Fruit fly (Drosophila melanogaster) whole organism, embryonic: ENCODE measurements around the gene Awh.
A peak's percentile ranks its signal among the peaks of the same experiment; 100 is the strongest.

Source experiments
- CG10654 ChIP-seq: fragments of 200-800 bp; sonication (Bioruptor generic); optimal IDR thresholded peaks from 2 replicates; lab custom pipeline; 2016; ENCODE audit warnings: missing biosample characterization, missing genetic modification characterization
- CG11085 ChIP-seq: fragments of 200-800 bp; sonication (Bioruptor generic); IDR thresholded peaks from 2 replicates; pipeline ENCODE4 v1.3.6; 2022; ENCODE audit warnings: missing biosample characterization, missing genetic modification characterization
- CG12071 ChIP-seq: fragments of 200-800 bp; sonication (Bioruptor generic); optimal IDR thresholded peaks from 3 replicates; lab custom pipeline; 2018; ENCODE audit warnings: missing biosample characterization, mild to moderate bottlenecking, missing genetic modification characterization
- CG12236 ChIP-seq: fragments of 200-800 bp; sonication (Bioruptor generic); optimal IDR thresholded peaks from 2 replicates; lab custom pipeline; 2016; ENCODE audit warnings: missing biosample characterization, missing genetic modification characterization
- CG12942 ChIP-seq: fragments of 200-800 bp; sonication (Bioruptor generic); optimal IDR thresholded peaks from 3 replicates; lab custom pipeline; 2016; ENCODE audit warnings: missing biosample characterization, missing genetic modification characterization
- CG13123 ChIP-seq: fragments of 200-800 bp; sonication (Bioruptor generic); optimal IDR thresholded peaks from 2 replicates; lab custom pipeline; 2016; ENCODE audit warnings: missing biosample characterization, missing genetic modification characterization
- CG14710 ChIP-seq: fragments of 200-800 bp; sonication (Bioruptor generic); optimal IDR thresholded peaks from 3 replicates; lab custom pipeline; 2019; ENCODE audit warnings: missing biosample characterization, mild to moderate bottlenecking, missing genetic modification characterization, moderate library complexity
- CG14965 ChIP-seq: fragments of 200-800 bp; sonication (Bioruptor generic); optimal IDR thresholded peaks from 2 replicates; lab custom pipeline; 2016; ENCODE audit warnings: missing biosample characterization, missing genetic modification characterization, borderline replicate concordance
- CG15479 ChIP-seq: fragments of 200-800 bp; sonication (Bioruptor generic); optimal IDR thresholded peaks from 3 replicates; lab custom pipeline; 2019; ENCODE audit warnings: missing biosample characterization, mild to moderate bottlenecking, missing genetic modification characterization, moderate library complexity
- CG1792 ChIP-seq: fragments of 200-800 bp; sonication (Bioruptor generic); optimal IDR thresholded peaks from 2 replicates; lab custom pipeline; 2016; ENCODE audit warnings: missing biosample characterization, missing genetic modification characterization
- CG30431 ChIP-seq: fragments of 200-800 bp; sonication (Bioruptor generic); optimal IDR thresholded peaks from 2 replicates; lab custom pipeline; 2017; ENCODE audit warnings: missing biosample characterization, missing genetic modification characterization
- CG3163 ChIP-seq: fragments of 200-800 bp; sonication (Bioruptor generic); optimal IDR thresholded peaks from 3 replicates; lab custom pipeline; 2016; ENCODE audit warnings: missing biosample characterization, missing genetic modification characterization
- CG3281 ChIP-seq: fragments of 200-800 bp; sonication (Bioruptor generic); optimal IDR thresholded peaks from 3 replicates; lab custom pipeline; 2017; ENCODE audit warnings: missing biosample characterization, mild to moderate bottlenecking, missing genetic modification characterization
- CG33557 ChIP-seq: fragments of 200-800 bp; sonication (Bioruptor generic); optimal IDR thresholded peaks from 2 replicates; lab custom pipeline; 2019; ENCODE audit warnings: missing biosample characterization, mild to moderate bottlenecking, missing genetic modification characterization, moderate library complexity
- CG43689 ChIP-seq: fragments of 200-800 bp; sonication (Bioruptor generic); IDR thresholded peaks from 2 replicates; pipeline ENCODE4 v1.3.6; 2022; ENCODE audit warnings: missing biosample characterization, missing genetic modification characterization
- CG4404 ChIP-seq: fragments of 200-800 bp; sonication (Bioruptor generic); IDR thresholded peaks from 2 replicates; pipeline ENCODE4 v1.3.6; 2022; ENCODE audit warnings: missing biosample characterization, missing genetic modification characterization
- CG4854 ChIP-seq: fragments of 200-800 bp; sonication (Bioruptor generic); optimal IDR thresholded peaks from 2 replicates; lab custom pipeline; 2016; ENCODE audit warnings: missing biosample characterization, missing genetic modification characterization, inconsistent platforms
- CG5953 ChIP-seq: fragments of 200-800 bp; sonication (Bioruptor generic); IDR thresholded peaks from 2 replicates; pipeline ENCODE4 v1.3.6; 2022; ENCODE audit warnings: missing biosample characterization, missing genetic modification characterization
- CG7745 ChIP-seq: fragments of 200-800 bp; sonication (Bioruptor generic); optimal IDR thresholded peaks from 2 replicates; lab custom pipeline; 2018; ENCODE audit warnings: missing biosample characterization, mild to moderate bottlenecking, missing genetic modification characterization, moderate library complexity
- CG9876 ChIP-seq: fragments of 200-800 bp; sonication (Bioruptor generic); optimal IDR thresholded peaks from 2 replicates; lab custom pipeline; 2016; ENCODE audit warnings: missing biosample characterization, missing genetic modification characterization
- CrebB ChIP-seq: fragments of 200-800 bp; sonication (Bioruptor generic); optimal IDR thresholded peaks from 3 replicates; lab custom pipeline; 2018; ENCODE audit warnings: missing biosample characterization, mild to moderate bottlenecking, missing genetic modification characterization
- D ChIP-seq, 2 experiments: fragments of 200-800 bp in 1 of 2; fragments of >200 bp in 1 of 2; sonication (Bioruptor generic) in 1 of 2; optimal IDR thresholded peaks; 2 replicates in 1 of 2; 3 replicates in 1 of 2; lab custom pipeline; 2017; ENCODE audit warnings: mild to moderate bottlenecking in 1 of 2, missing biosample characterization in 1 of 2, missing genetic modification characterization in 1 of 2, missing genetic modification reagents in 1 of 2
- D19B ChIP-seq: fragments of 200-800 bp; sonication (Bioruptor generic); optimal IDR thresholded peaks from 2 replicates; lab custom pipeline; 2017; ENCODE audit warnings: missing biosample characterization, mild to moderate bottlenecking, missing genetic modification characterization
- Doc2 ChIP-seq: fragments of 200-800 bp; sonication (Bioruptor generic); IDR thresholded peaks from 2 replicates; pipeline ENCODE4 v1.3.6; 2022; ENCODE audit warnings: missing biosample characterization, missing genetic modification characterization
- Hr3 ChIP-seq: fragments of 200-800 bp; sonication (Bioruptor generic); optimal IDR thresholded peaks from 3 replicates; lab custom pipeline; 2016; ENCODE audit warnings: missing biosample characterization, missing genetic modification characterization
- Hr78 ChIP-seq, 2 experiments: fragments of 200-800 bp in 1 of 2; fragments of >200 bp in 1 of 2; sonication (Bioruptor generic) in 1 of 2; optimal IDR thresholded peaks; 2 replicates each; lab custom pipeline; 2017 to 2019; ENCODE audit warnings: missing biosample characterization in 2 of 2, missing genetic modification characterization in 2 of 2, mild to moderate bottlenecking in 1 of 2, moderate library complexity in 1 of 2
- MESR4 ChIP-seq: fragments of 200-800 bp; sonication (Bioruptor generic); optimal IDR thresholded peaks from 2 replicates; lab custom pipeline; 2018; ENCODE audit warnings: missing biosample characterization, mild to moderate bottlenecking, missing genetic modification characterization, moderate library complexity
- MTF-1 ChIP-seq: fragments of 200-800 bp; sonication (Bioruptor generic); optimal IDR thresholded peaks from 2 replicates; lab custom pipeline; 2018; ENCODE audit warnings: missing biosample characterization, mild to moderate bottlenecking, missing genetic modification characterization, borderline replicate concordance
- NC2α ChIP-seq: fragments of 200-800 bp; sonication (Bioruptor generic); optimal IDR thresholded peaks from 2 replicates; lab custom pipeline; 2016; ENCODE audit warnings: missing biosample characterization, missing genetic modification characterization
- Oli ChIP-seq: fragments of 200-800 bp; sonication (Bioruptor generic); optimal IDR thresholded peaks from 2 replicates; lab custom pipeline; 2018; ENCODE audit warnings: missing biosample characterization, mild to moderate bottlenecking, missing genetic modification characterization, moderate library complexity
- bab2 ChIP-seq: fragments of 200-800 bp; sonication (Bioruptor generic); optimal IDR thresholded peaks from 2 replicates; lab custom pipeline; 2016; ENCODE audit warnings: missing biosample characterization, missing genetic modification characterization
- bigmax ChIP-seq: fragments of 200-800 bp; sonication (Bioruptor generic); optimal IDR thresholded peaks from 2 replicates; lab custom pipeline; 2018; ENCODE audit warnings: missing biosample characterization, mild to moderate bottlenecking, missing genetic modification characterization
- chif ChIP-seq, 2 experiments: fragments of 200-800 bp; sonication (Bioruptor generic); optimal IDR thresholded peaks; 3 replicates each; lab custom pipeline; 2016; ENCODE audit warnings: missing biosample characterization in 2 of 2, missing genetic modification characterization in 2 of 2
- crol ChIP-seq: fragments of 200-800 bp; sonication (Bioruptor generic); IDR thresholded peaks from 2 replicates; pipeline ENCODE4 v1.3.6; 2022; ENCODE audit warnings: missing biosample characterization, missing genetic modification characterization
- dan ChIP-seq: fragments of 200-800 bp; sonication (Bioruptor generic); IDR thresholded peaks from 2 replicates; pipeline ENCODE4 v1.3.6; 2022; ENCODE audit warnings: missing biosample characterization, missing genetic modification characterization
- emc ChIP-seq: fragments of 200-800 bp; sonication (Bioruptor generic); optimal IDR thresholded peaks from 2 replicates; lab custom pipeline; 2016; ENCODE audit warnings: missing biosample characterization, missing genetic modification characterization
- fd3F ChIP-seq: fragments of 200-800 bp; sonication (Bioruptor generic); optimal IDR thresholded peaks from 2 replicates; lab custom pipeline; 2018; ENCODE audit warnings: missing biosample characterization, mild to moderate bottlenecking, missing genetic modification characterization, moderate library complexity
- gem ChIP-seq: fragments of 200-800 bp; sonication (Bioruptor generic); optimal IDR thresholded peaks from 2 replicates; lab custom pipeline; 2019; ENCODE audit warnings: missing biosample characterization, mild to moderate bottlenecking, missing genetic modification characterization, moderate library complexity
- ken ChIP-seq: fragments of 200-800 bp; sonication (Bioruptor generic); IDR thresholded peaks from 3 replicates; pipeline ENCODE4 v1.3.6; 2022; ENCODE audit warnings: missing biosample characterization, missing genetic modification characterization
- onecut ChIP-seq: fragments of 200-800 bp; sonication (Bioruptor generic); IDR thresholded peaks from 2 replicates; pipeline ENCODE4 v1.3.6; 2022; ENCODE audit warnings: missing biosample characterization, missing genetic modification characterization
- otp ChIP-seq: fragments of 200-800 bp; sonication (Bioruptor generic); IDR thresholded peaks from 3 replicates; pipeline ENCODE4, ENCODE4 v1.3.6; 2022; ENCODE audit warnings: missing biosample characterization, missing genetic modification characterization
- psq ChIP-seq: fragments of 200-800 bp; sonication (Bioruptor generic); optimal IDR thresholded peaks from 2 replicates; lab custom pipeline; 2017; ENCODE audit warnings: missing biosample characterization, missing genetic modification characterization
- sc ChIP-seq, 3 experiments: fragments of >200 bp in 2 of 3; fragments of 200-800 bp in 1 of 3; sonication (Bioruptor generic) in 1 of 3; optimal IDR thresholded peaks; 2 replicates in 2 of 3; 3 replicates in 1 of 3; lab custom pipeline; 2017; ENCODE audit warnings: mild to moderate bottlenecking in 1 of 3, missing biosample characterization in 1 of 3, missing genetic modification characterization in 1 of 3, missing genetic modification reagents in 1 of 3
- sisA ChIP-seq: fragments of 200-800 bp; sonication (Bioruptor generic); IDR thresholded peaks from 2 replicates; pipeline ENCODE4 v1.3.6; 2022; ENCODE audit warnings: missing biosample characterization, missing genetic modification characterization
- so ChIP-seq: fragments of 200-800 bp; sonication (Bioruptor generic); IDR thresholded peaks from 3 replicates; pipeline ENCODE4 v1.3.6; 2022; ENCODE audit warnings: missing biosample characterization, missing genetic modification characterization
- stwl ChIP-seq: fragments of 200-800 bp; sonication (Bioruptor generic); optimal IDR thresholded peaks from 3 replicates; lab custom pipeline; 2018; ENCODE audit warnings: missing biosample characterization, mild to moderate bottlenecking, missing genetic modification characterization, moderate library complexity
- ttk ChIP-seq: fragments of 200-800 bp; sonication (Bioruptor generic); IDR thresholded peaks from 2 replicates; pipeline ENCODE4 v2.1.2; 2022; ENCODE audit warnings: missing biosample characterization, missing genetic modification characterization

The Awh gene

dm6 chr3L:3862504-3863380, 16.7 kb downstream of the Awh start (continued):
- TF ChIP-seq fd3F (GFP tag; lab: Kevin White, UChicago): no peak
- peak; percentile 11 for TF ChIP-seq CG12942
- TF ChIP-seq CG4854: peak; percentile 32
- peak; percentile 35; the same call in 1 of the 2 replicates for TF ChIP-seq CG4404 (GFP tag; lab: Robert Waterston, UW)
- TF ChIP-seq NC2α: peak; percentile 56
- TF ChIP-seq CG14965: peak; percentile 62
- peak; percentile 33 for TF ChIP-seq MTF-1 (GFP tag; lab: Kevin White, UChicago)
- peak; percentile 14 for TF ChIP-seq psq (GFP tag; lab: Kevin White, UChicago)
- TF ChIP-seq ttk (GFP tag; lab: Robert Waterston, UW): peak; percentile 48; the same call in 1 of the 2 replicates
- TF ChIP-seq emc: no peak
- peak; percentile 48 for TF ChIP-seq stwl (tag; lab: Kevin White, UChicago)
- TF ChIP-seq CG3281 (GFP tag; lab: Kevin White, UChicago): no peak
- TF ChIP-seq D19B (GFP tag; lab: Kevin White, UChicago): no peak
- no peak for TF ChIP-seq CG11085
- no peak for TF ChIP-seq CG5953 (GFP tag; lab: Robert Waterston, UW)
- no peak for TF ChIP-seq dan (GFP tag; lab: Robert Waterston, UW)
- TF ChIP-seq so (GFP tag; lab: Robert Waterston, UW): peak; percentile 43; the same call in 1 of the 3 replicates
- TF ChIP-seq Hr78 (GFP tag; optimal IDR thresholded peaks at IDR 0.05; lab: Kevin White, UChicago): peak in 1 of 2 experiments; percentile 56
- TF ChIP-seq CG33557 (GFP tag; lab: Kevin White, UChicago): peak; percentile 79
- TF ChIP-seq bigmax (GFP tag; lab: Kevin White, UChicago): no peak
- TF ChIP-seq CG3163 (GFP tag; lab: Kevin White, UChicago): no peak
- peak; percentile 70 to 89 for TF ChIP-seq chif (GFP tag; optimal IDR thresholded peaks at IDR 0.05; lab: Kevin White, UChicago)
- peak; percentile 67 for TF ChIP-seq Hr3
- TF ChIP-seq CG30431 (GFP tag; lab: Kevin White, UChicago): peak; percentile 49
- TF ChIP-seq sisA (GFP tag; lab: Robert Waterston, UW): peak; percentile 69
- peak; percentile 78 for TF ChIP-seq Oli (tag; lab: Kevin White, UChicago)
- no peak for TF ChIP-seq CG43689 (GFP tag; lab: Robert Waterston, UW)
- peak; percentile 81 for TF ChIP-seq gem
- TF ChIP-seq CG12071 (GFP tag; lab: Kevin White, UChicago): peak; percentile 22
- TF ChIP-seq MESR4 (GFP tag; lab: Kevin White, UChicago): peak; percentile 3
- peak; percentile 83 for TF ChIP-seq otp
- peak; percentile 57 for TF ChIP-seq CG7745
- TF ChIP-seq CG14710 (tag; lab: Kevin White, UChicago): peak; percentile 82
- TF ChIP-seq D (optimal IDR thresholded peaks at IDR 0.05; lab: Kevin White, UChicago): no peak
- peak; percentile 81 for TF ChIP-seq D (GFP tag; optimal IDR thresholded peaks at IDR 0.05; lab: Kevin White, UChicago)
- peak; percentile 81 for TF ChIP-seq crol (GFP tag; lab: Robert Waterston, UW)
- TF ChIP-seq CrebB (tag; lab: Kevin White, UChicago): peak; percentile 30
- TF ChIP-seq bab2: peak; percentile 74
- no peak for TF ChIP-seq Doc2
- TF ChIP-seq CG12236: peak; percentile 71
- TF ChIP-seq CG1792 (GFP tag; lab: Kevin White, UChicago): peak; percentile 34
- peak; percentile 59 for TF ChIP-seq onecut (GFP tag; lab: Robert Waterston, UW)
- TF ChIP-seq CG15479 (GFP tag; lab: Kevin White, UChicago): no peak
- peak; percentile 31 for TF ChIP-seq CG13123 (GFP tag; lab: Kevin White, UChicago)
- TF ChIP-seq sc (optimal IDR thresholded peaks at IDR 0.05; lab: Kevin White, UChicago): no peak
- TF ChIP-seq sc (GFP tag; optimal IDR thresholded peaks at IDR 0.05; lab: Kevin White, UChicago): peak; percentile 54
- TF ChIP-seq ken (GFP tag; lab: Robert Waterston, UW): no peak
- TF ChIP-seq CG9876 (GFP tag; lab: Kevin White, UChicago): peak; percentile 27
- TF ChIP-seq CG10654 (GFP tag; lab: Kevin White, UChicago): peak; percentile 78
